Worm (Caenorhabditis elegans) whole organism, L2 larva: ENCODE measurements around the gene C25E10.8.

Experiments used
- C34F6.9 ChIP-seq: fragments of 150-350 bp; optimal IDR thresholded peaks from 2 replicates; lab custom pipeline; 2014; ENCODE audit warnings: missing biosample characterization, missing genetic modification characterization
- F13H6.1 ChIP-seq: sonication (generic microtip); optimal IDR thresholded peaks from 2 replicates; lab custom pipeline; 2016; ENCODE audit warnings: missing genetic modification characterization, missing compliant biosample characterization
- R02D3.7 ChIP-seq: fragments of 150-350 bp; optimal IDR thresholded peaks from 2 replicates; lab custom pipeline; 2014; ENCODE audit warnings: missing biosample characterization, missing genetic modification characterization
- Y55F3AM.14 ChIP-seq: fragments of 200-800 bp; sonication (Bioruptor generic); optimal IDR thresholded peaks from 2 replicates; lab custom pipeline; 2018; ENCODE audit warnings: mild to moderate bottlenecking, missing genetic modification characterization, missing compliant biosample characterization
- ZK546.5 ChIP-seq: sonication (generic microtip); optimal IDR thresholded peaks from 2 replicates; lab custom pipeline; 2017; ENCODE audit warnings: missing biosample characterization, missing genetic modification characterization
- alr-1 ChIP-seq: fragments of 150-350 bp; optimal IDR thresholded peaks from 2 replicates; lab custom pipeline; 2014; ENCODE audit warnings: missing biosample characterization, missing genetic modification characterization
- aly-2 ChIP-seq: fragments of 150-350 bp; optimal IDR thresholded peaks from 2 replicates; lab custom pipeline; 2014; ENCODE audit warnings: missing biosample characterization, missing genetic modification characterization
- ama-1 ChIP-seq: fragments of 150-350 bp; optimal IDR thresholded peaks from 2 replicates; lab custom pipeline; 2018; ENCODE audit warnings: inconsistent platforms
- blmp-1 ChIP-seq: sonication (generic microtip); optimal IDR thresholded peaks from 2 replicates; lab custom pipeline; 2017; ENCODE audit warnings: missing genetic modification characterization, mild to moderate bottlenecking, missing compliant biosample characterization, antibody characterized with exemption, moderate library complexity; ENCODE audit not compliant: insufficient read depth
- ceh-16 ChIP-seq: fragments of 150-350 bp; optimal IDR thresholded peaks from 2 replicates; lab custom pipeline; 2014; ENCODE audit warnings: missing biosample characterization, missing genetic modification characterization
- crh-2 ChIP-seq: sonication (generic microtip); optimal IDR thresholded peaks from 2 replicates; lab custom pipeline; 2017; ENCODE audit warnings: missing biosample characterization, missing genetic modification characterization
- dmd-4 ChIP-seq: sonication (generic microtip); optimal IDR thresholded peaks from 2 replicates; lab custom pipeline; 2017; ENCODE audit warnings: missing biosample characterization, missing genetic modification characterization
- egl-27 ChIP-seq: sonication (generic microtip); optimal IDR thresholded peaks from 3 replicates; lab custom pipeline; 2017; ENCODE audit warnings: missing biosample characterization, missing genetic modification reagents, missing genetic modification characterization
- elt-3 ChIP-seq: sonication (generic microtip); optimal IDR thresholded peaks from 2 replicates; lab custom pipeline; 2017; ENCODE audit warnings: missing biosample characterization, missing genetic modification characterization
- fos-1 ChIP-seq: fragments of 150-350 bp; optimal IDR thresholded peaks from 2 replicates; lab custom pipeline; 2014; ENCODE audit warnings: missing biosample characterization, missing genetic modification characterization
- gmeb-1 ChIP-seq: fragments of 150-350 bp; optimal IDR thresholded peaks from 2 replicates; lab custom pipeline; 2014; ENCODE audit warnings: missing biosample characterization, missing genetic modification characterization
- lin-11 ChIP-seq: fragments of 150-350 bp; sonication (generic microtip); optimal IDR thresholded peaks from 2 replicates; lab custom pipeline; 2014; ENCODE audit warnings: missing biosample characterization, missing genetic modification characterization, inconsistent platforms, mixed read lengths
- lin-13 ChIP-seq: fragments of 150-350 bp; optimal IDR thresholded peaks from 2 replicates; lab custom pipeline; 2014; ENCODE audit warnings: missing biosample characterization, missing genetic modification reagents, missing genetic modification characterization
- lin-39 ChIP-seq: fragments of 150-350 bp; optimal IDR thresholded peaks from 2 replicates; lab custom pipeline; 2014; ENCODE audit warnings: missing biosample characterization, missing genetic modification reagents, missing genetic modification characterization
- lsy-2 ChIP-seq, 2 experiments: fragments of 150-350 bp in 1 of 2; sonication (generic microtip) in 1 of 2; optimal IDR thresholded peaks; 2 replicates each; lab custom pipeline; 2014 to 2017; ENCODE audit warnings: missing biosample characterization in 2 of 2, missing genetic modification characterization in 2 of 2
- mab-5 ChIP-seq: fragments of 150-350 bp; optimal IDR thresholded peaks from 2 replicates; lab custom pipeline; 2014; ENCODE audit warnings: missing biosample characterization, missing genetic modification characterization
- mbf-1 ChIP-seq: sonication (generic microtip); optimal IDR thresholded peaks from 2 replicates; lab custom pipeline; 2017; ENCODE audit warnings: missing biosample characterization, missing genetic modification characterization
- mdl-1 ChIP-seq, 2 experiments: fragments of 150-350 bp in 1 of 2; sonication (generic microtip) in 1 of 2; optimal IDR thresholded peaks; 2 replicates each; lab custom pipeline; 2017; ENCODE audit warnings: missing biosample characterization in 2 of 2, missing genetic modification characterization in 2 of 2
- nhr-11 ChIP-seq: fragments of 150-350 bp; optimal IDR thresholded peaks from 2 replicates; lab custom pipeline; 2014; ENCODE audit warnings: missing biosample characterization, missing genetic modification characterization
- nhr-129 ChIP-seq: fragments of 150-350 bp; optimal IDR thresholded peaks from 2 replicates; lab custom pipeline; 2014; ENCODE audit warnings: missing biosample characterization, missing genetic modification characterization
- nhr-21 ChIP-seq: fragments of 150-350 bp; optimal IDR thresholded peaks from 2 replicates; lab custom pipeline; 2014; ENCODE audit warnings: missing biosample characterization, missing genetic modification characterization
- nhr-237 ChIP-seq: fragments of 150-350 bp; optimal IDR thresholded peaks from 2 replicates; lab custom pipeline; 2014; ENCODE audit warnings: missing biosample characterization, missing genetic modification characterization
- nhr-25 ChIP-seq: fragments of 150-350 bp; sonication (generic microtip); optimal IDR thresholded peaks from 3 replicates; lab custom pipeline; 2014; ENCODE audit warnings: missing biosample characterization, missing genetic modification characterization
- nhr-77 ChIP-seq: fragments of 150-350 bp; optimal IDR thresholded peaks from 2 replicates; lab custom pipeline; 2014; ENCODE audit warnings: missing biosample characterization, missing genetic modification characterization
- peb-1 ChIP-seq: fragments of 150-350 bp; optimal IDR thresholded peaks from 2 replicates; lab custom pipeline; 2014; ENCODE audit warnings: missing biosample characterization, missing genetic modification characterization
- sem-4 ChIP-seq: fragments of 150-350 bp; optimal IDR thresholded peaks from 2 replicates; lab custom pipeline; 2014; ENCODE audit warnings: missing biosample characterization, missing genetic modification reagents, missing genetic modification characterization
- sma-3 ChIP-seq: sonication (generic microtip); optimal IDR thresholded peaks from 2 replicates; lab custom pipeline; 2016; ENCODE audit warnings: missing genetic modification reagents, missing genetic modification characterization, missing compliant biosample characterization
- sma-9 ChIP-seq, 2 experiments: fragments of 150-350 bp in 1 of 2; sonication (generic microtip) in 1 of 2; optimal IDR thresholded peaks; 2 replicates each; lab custom pipeline; 2014 to 2016; ENCODE audit warnings: missing genetic modification characterization in 2 of 2, mild to moderate bottlenecking in 1 of 2, missing biosample characterization in 1 of 2, missing compliant biosample characterization in 1 of 2, missing genetic modification reagents in 1 of 2, moderate library complexity in 1 of 2
- snpc-4 ChIP-seq: fragments of 150-350 bp; optimal IDR thresholded peaks from 2 replicates; lab custom pipeline; 2014; ENCODE audit warnings: missing biosample characterization, missing genetic modification characterization
- unc-55 ChIP-seq: fragments of 150-350 bp; sonication (generic microtip); optimal IDR thresholded peaks from 3 replicates; lab custom pipeline; 2014; ENCODE audit warnings: missing biosample characterization, missing genetic modification reagents, missing genetic modification characterization
- zag-1 ChIP-seq: fragments of 150-350 bp; optimal IDR thresholded peaks from 2 replicates; lab custom pipeline; 2014; ENCODE audit warnings: missing biosample characterization, missing genetic modification characterization
- ztf-1 ChIP-seq: fragments of 200-800 bp; sonication (Bioruptor generic); conservative IDR thresholded peaks from 2 replicates; pipeline ENCODE4 v1.3.6; 2022; ENCODE audit warnings: missing genetic modification characterization, missing compliant biosample characterization
- ztf-11 ChIP-seq: sonication (generic microtip); optimal IDR thresholded peaks from 2 replicates; lab custom pipeline; 2017; ENCODE audit warnings: missing biosample characterization, missing genetic modification characterization

The C25E10.8 gene

DNA sequence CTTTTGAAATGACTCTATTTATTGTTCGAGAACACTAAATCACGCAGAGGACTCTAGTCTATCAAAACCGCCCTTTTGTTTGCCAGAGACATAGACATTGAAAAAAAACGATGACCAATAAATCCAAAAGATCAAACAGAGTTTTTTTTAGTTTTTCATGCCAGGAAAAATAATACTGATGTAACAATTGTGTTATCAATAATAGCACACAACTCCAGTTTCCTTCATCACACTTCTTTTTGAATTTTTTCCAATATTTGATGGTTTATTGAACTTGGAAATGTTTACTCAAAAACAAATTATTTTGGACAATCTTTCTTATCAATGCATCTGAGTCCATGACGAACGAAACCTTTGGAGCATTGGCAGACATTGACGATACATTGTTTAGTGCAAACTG lies at the start of gene C25E10.8:
Gene C25E10.8 (minus strand): TSS at position 101 of the 400 bp plus-strand sequence.
- TF ChIP-seq sma-3 (no peak), mbf-1 (tag; lab: Kevin White, UChicago) (no peak), C34F6.9 (tag; lab: Kevin White, UChicago) (no peak), lin-39 (tag; lab: Kevin White, UChicago) (no peak), sem-4 (tag; lab: Kevin White, UChicago) (no peak), alr-1 (tag; lab: Kevin White, UChicago) (no peak), R02D3.7 (tag; lab: Kevin White, UChicago) (no peak), fos-1 (tag; lab: Kevin White, UChicago) (no peak), ztf-11 (tag; lab: Kevin White, UChicago) (no peak), Y55F3AM.14 (GFP tag; lab: Kevin White, UChicago) (no peak), nhr-77 (tag; lab: Kevin White, UChicago) (no peak), lsy-2 (tag; optimal IDR thresholded peaks at IDR 0.05; lab: Kevin White, UChicago) (no peak), mdl-1 (tag; optimal IDR thresholded peaks at IDR 0.05; lab: Kevin White, UChicago) (no peak)
- TF ChIP-seq, all 48 proteins: peak for 0

DNA sequence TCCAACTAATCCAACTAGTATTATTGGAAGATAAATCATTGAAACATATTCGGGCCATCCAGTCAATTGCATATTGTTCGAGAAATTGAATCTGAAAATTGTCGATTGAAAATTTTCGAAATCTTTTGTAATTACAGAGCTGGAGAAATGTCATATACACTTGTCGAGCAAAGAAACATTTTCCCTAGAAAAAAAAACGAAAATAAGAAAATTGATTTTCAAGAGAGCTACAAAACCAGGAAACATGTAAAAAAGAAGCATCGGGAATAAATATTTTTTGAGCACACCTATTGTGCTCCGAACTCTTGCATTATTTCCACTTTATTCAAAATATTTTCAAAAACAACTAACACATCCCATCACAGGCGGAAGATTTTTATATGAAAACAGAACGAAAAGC lies 47.2 kb upstream of the C25E10.8 start, which contains the start of gene frpr-6:
Gene frpr-6 (minus strand): TSS at position 101 of the 400 bp plus-strand sequence.
- no peak for TF ChIP-seq crh-2 (tag; lab: Kevin White, UChicago)
- TF ChIP-seq F13H6.1: no peak
- TF ChIP-seq ztf-1 (GFP tag; lab: Robert Waterston, UW): no peak
- TF ChIP-seq C34F6.9 (tag; lab: Kevin White, UChicago): no peak
- TF ChIP-seq aly-2 (tag; lab: Kevin White, UChicago): no peak
- TF ChIP-seq nhr-11 (tag; lab: Kevin White, UChicago): no peak

DNA sequence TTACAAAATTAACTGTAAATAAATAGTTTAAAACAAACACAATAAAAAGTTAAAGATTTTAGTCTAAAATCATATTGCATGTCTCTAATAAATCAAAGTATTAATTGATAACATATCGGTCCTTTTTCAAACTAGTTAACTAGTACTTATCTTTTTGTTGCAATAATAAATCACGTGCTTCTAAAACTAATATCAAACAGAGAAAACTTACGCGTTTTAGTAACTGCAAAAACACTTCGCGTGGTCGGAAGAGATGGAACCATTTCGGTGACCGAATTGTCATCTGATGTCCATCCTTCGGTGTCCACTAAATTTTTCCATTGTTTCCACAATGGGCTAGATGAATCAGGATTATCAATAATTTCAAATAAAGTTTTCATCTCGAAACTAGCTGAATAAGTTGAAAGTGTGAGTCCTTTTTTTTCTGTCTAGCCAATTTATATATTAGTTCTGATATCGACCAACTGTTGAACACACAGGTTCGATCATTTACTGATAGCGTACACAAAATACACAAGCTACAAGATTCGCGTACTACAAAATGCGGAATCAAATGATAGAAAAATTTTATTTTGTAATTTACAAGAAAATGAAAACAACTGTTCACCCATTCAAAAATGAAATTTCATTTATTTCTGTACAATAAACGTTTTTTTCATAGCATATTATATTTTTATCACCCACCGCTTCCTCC lies 44.6 kb upstream of the C25E10.8 start, which contains the start of gene F21C10.9:
Gene F21C10.9 (minus strand): TSS at position 417 of the 694 bp plus-strand sequence.
- no peak for TF ChIP-seq snpc-4 (tag; lab: Kevin White, UChicago)
- no peak for TF ChIP-seq elt-3 (tag; lab: Kevin White, UChicago)
- TF ChIP-seq F13H6.1: no peak
- no peak for TF ChIP-seq egl-27
- no peak for TF ChIP-seq sma-3
- TF ChIP-seq dmd-4 (tag; lab: Kevin White, UChicago): no peak
- peak; percentile 5 for TF ChIP-seq fos-1 (tag; lab: Kevin White, UChicago)

DNA sequence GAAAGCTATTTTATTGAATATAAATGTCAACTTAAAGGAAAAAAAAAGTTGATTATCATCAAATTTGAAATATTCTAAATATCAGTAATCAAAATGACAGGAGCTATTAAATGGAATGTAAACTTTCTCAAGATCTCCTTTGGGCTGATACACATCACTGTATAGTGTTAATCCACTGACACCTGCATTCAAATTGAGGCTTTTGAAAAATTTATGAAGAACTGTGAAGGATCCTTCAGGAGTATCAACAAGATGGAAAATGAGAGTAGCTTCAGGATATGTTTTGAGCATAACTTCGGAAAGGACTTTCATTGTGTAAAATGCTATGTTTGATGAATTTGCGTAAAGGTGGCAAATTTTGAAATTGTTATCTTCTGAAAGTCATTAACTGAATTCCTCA lies 43.3 kb upstream of the C25E10.8 start:
- TF ChIP-seq mab-5 (no peak), alr-1 (tag; lab: Kevin White, UChicago) (no peak), nhr-129 (peak; percentile 38)

DNA sequence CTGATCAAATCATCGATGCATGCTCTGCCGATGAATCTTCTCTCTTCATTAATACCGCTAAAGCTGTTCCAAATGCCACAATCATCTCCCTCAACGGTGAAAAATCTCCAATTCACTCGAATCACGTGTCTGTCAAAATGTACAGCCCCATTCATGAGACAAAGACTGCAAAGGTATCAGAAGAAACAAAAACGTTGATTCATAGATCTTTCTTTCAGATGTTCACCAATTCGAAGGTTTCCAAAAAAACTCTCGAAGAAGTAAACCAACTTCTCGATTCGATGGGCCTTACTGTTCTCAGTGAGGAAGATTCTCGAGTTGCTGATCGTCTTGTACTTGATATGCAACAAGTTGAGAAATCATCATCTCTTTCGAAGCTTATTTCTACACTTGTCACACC lies 42.8 kb upstream of the C25E10.8 start:
- no peak for TF ChIP-seq unc-55
- no peak for TF ChIP-seq ama-1
- TF ChIP-seq ZK546.5: no peak
- no peak for TF ChIP-seq ztf-1 (GFP tag; lab: Robert Waterston, UW)
- no peak for TF ChIP-seq snpc-4 (tag; lab: Kevin White, UChicago)

DNA sequence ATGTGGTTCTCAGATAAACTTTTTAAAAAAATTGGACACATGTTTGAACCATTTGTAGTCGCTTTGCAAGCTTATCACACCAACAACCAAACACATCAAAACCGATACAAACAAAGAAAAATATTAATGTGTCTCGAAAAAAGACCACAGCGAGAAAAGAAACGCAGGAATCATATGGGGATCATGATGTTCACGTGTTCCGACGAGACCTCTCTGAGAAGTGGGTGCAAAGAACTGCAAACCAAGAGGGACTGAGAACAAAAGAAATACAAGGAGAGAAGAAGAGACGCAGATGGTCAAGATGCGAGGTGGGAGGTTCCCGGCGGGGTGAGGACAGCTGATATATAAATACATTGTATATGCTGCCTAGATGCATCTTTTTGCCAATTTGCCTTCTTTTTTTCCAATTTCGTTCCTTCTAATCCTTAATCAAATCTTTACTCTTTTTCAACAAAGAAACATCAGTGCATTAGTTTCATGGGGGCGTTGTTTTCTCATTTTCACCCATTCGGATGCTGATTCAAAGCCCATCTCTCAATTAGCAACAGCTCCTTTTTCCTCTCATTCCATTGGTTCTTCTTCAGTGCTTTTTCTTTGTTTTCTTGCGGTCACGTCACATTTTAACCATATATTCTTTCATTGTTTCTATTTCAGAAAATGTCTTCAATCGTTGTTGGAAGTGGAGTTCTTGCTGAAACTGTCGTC lies 41.9 kb upstream of the C25E10.8 start, which contains the start of gene F21C10.10:
Gene F21C10.10 (plus strand): TSS at position 655 of the 705 bp plus-strand sequence.
- peak; percentile 99 for TF ChIP-seq sma-9 (GFP tag; optimal IDR thresholded peaks at IDR 0.05; lab: Kevin White, UChicago)
- peak; percentile 34 for TF ChIP-seq sma-9 (tag; optimal IDR thresholded peaks at IDR 0.05; lab: Kevin White, UChicago)
- peak; percentile 72 for TF ChIP-seq blmp-1 (tag; lab: Kevin White, UChicago)
- TF ChIP-seq lsy-2 (tag; optimal IDR thresholded peaks at IDR 0.05; lab: Kevin White, UChicago): peak in 1 of 2 experiments; percentile 85
- TF ChIP-seq elt-3 (tag; lab: Kevin White, UChicago): no peak
- TF ChIP-seq lin-11 (tag; lab: Kevin White, UChicago): no peak
- peak; percentile 68 for TF ChIP-seq snpc-4 (tag; lab: Kevin White, UChicago)
- no peak for TF ChIP-seq ceh-16 (tag; lab: Kevin White, UChicago)
- peak; percentile 86 for TF ChIP-seq C34F6.9 (tag; lab: Kevin White, UChicago)
- TF ChIP-seq mdl-1 (tag; optimal IDR thresholded peaks at IDR 0.05; lab: Kevin White, UChicago): peak; percentile 63 to 89
- TF ChIP-seq lin-39 (tag; lab: Kevin White, UChicago): no peak
- no peak for TF ChIP-seq ztf-1 (GFP tag; lab: Robert Waterston, UW)
- TF ChIP-seq nhr-25 (tag; lab: Kevin White, UChicago): peak; percentile 97
- TF ChIP-seq ama-1: no peak
- TF ChIP-seq Y55F3AM.14 (GFP tag; lab: Kevin White, UChicago): peak; percentile 88
- no peak for TF ChIP-seq zag-1
- TF ChIP-seq alr-1 (tag; lab: Kevin White, UChicago): no peak
- TF ChIP-seq unc-55: peak; percentile 29
- TF ChIP-seq nhr-237 (tag; lab: Kevin White, UChicago): no peak
- peak; percentile 93 for TF ChIP-seq sma-3
- TF ChIP-seq peb-1: no peak
- peak; percentile 96 for TF ChIP-seq nhr-21 (tag; lab: Kevin White, UChicago)
- TF ChIP-seq ZK546.5: no peak
- TF ChIP-seq gmeb-1 (tag; lab: Kevin White, UChicago): peak; percentile 73
- TF ChIP-seq nhr-129: peak; percentile 88
- TF ChIP-seq lin-13 (GFP tag; lab: Kevin White, UChicago): peak; percentile 73
